Worm (Caenorhabditis elegans): ENCODE data around the gene C03B1.17.

C03B1.17 gene

DNA sequence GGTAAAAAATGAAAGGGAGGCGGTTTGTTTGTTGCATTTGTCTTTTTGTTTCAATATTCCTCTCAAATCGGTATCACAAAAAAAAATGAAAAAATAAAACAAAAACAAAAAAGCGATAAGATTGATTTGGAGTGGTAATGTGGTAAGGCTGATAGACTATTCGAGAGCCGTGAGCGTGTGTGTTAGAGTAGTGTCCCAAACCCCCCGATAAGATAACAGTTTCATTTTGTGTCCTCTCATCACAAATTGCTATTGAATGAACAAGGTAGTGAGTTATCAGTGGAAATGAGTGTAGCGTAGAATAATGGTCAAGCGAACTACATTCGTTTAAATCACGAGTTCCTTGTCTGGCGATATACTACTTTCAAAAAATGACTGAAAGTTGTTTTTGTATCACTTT lies 35.0 kb upstream of the C03B1.17 start (continued):
- TF ChIP-seq efl-1 (GFP tag; optimal IDR thresholded peaks at IDR 0.05) (no peak), pha-4 (tag; optimal IDR thresholded peaks at IDR 0.05) (peak; percentile 2), madf-3 (GFP tag; IDR thresholded peaks at IDR 0.05) (no peak), ccch-3 (GFP tag; optimal IDR thresholded peaks at IDR 0.05) (no peak), repo-1 (tag; optimal IDR thresholded peaks at IDR 0.05) (no peak), egrh-3 (GFP tag; IDR thresholded peaks at IDR 0.05) (no peak), K12H6.12 (tag; optimal IDR thresholded peaks at IDR 0.05) (no peak), Y53G8AR.9 (GFP tag; conservative IDR thresholded peaks at IDR 0.05) (no peak), lin-54 (GFP tag; optimal IDR thresholded peaks at IDR 0.05) (no peak), B0035.1 (tag; optimal IDR thresholded peaks at IDR 0.05) (no peak), F39B2.1 (GFP tag; IDR thresholded peaks at IDR 0.05) (no peak), madf-6 (GFP tag; IDR thresholded peaks at IDR 0.05) (no peak), F52B5.7 (tag; optimal IDR thresholded peaks at IDR 0.05) (no peak)

DNA sequence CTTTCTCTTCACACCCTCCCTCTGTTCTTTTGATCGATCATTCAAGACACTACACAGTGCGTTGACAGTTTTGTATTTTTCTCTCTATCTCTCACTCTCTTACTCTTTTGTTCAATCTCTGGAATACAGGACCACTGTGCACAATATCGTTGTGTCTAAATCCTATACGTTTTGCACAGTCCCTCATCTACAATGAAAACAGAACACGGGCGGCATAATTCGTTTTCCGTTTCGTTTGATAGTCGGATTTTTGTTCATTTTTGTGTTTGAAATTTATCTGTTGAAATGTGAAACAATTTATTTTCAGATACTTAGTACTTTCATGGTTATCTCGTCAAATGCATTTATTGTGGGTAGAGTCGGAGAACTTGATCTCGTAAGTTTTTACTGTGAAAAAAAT lies 31.9 kb upstream of the C03B1.17 start, which contains the start of gene C03B1.7:
Gene C03B1.7, plus strand, starts transcription at position 301 of the 400 bp plus-strand sequence.
- no peak for TF ChIP-seq lin-26 (GFP tag; IDR thresholded peaks at IDR 0.05)
- TF ChIP-seq ceh-27 (GFP tag; optimal IDR thresholded peaks at IDR 0.05) = no peak
- no peak for TF ChIP-seq F39B2.1 (GFP tag; IDR thresholded peaks at IDR 0.05)
- TF ChIP-seq dpl-1 (GFP tag; optimal IDR thresholded peaks at IDR 0.05) = no peak
- no peak for TF ChIP-seq F57C9.4 (tag; optimal IDR thresholded peaks at IDR 0.05)
- no peak for TF ChIP-seq pha-4 (tag; optimal IDR thresholded peaks at IDR 0.05)
- TF ChIP-seq C06A6.2 (GFP tag; conservative IDR thresholded peaks at IDR 0.05) = no peak
- no peak for TF ChIP-seq egrh-3 (GFP tag; IDR thresholded peaks at IDR 0.05)
- TF ChIP-seq T07F8.4 (tag; optimal IDR thresholded peaks at IDR 0.05) = no peak
- no peak for TF ChIP-seq ztf-25 (GFP tag; IDR thresholded peaks at IDR 0.05)
- TF ChIP-seq D2030.7 (GFP tag; IDR thresholded peaks at IDR 0.05) = no peak
- no peak for TF ChIP-seq ztf-28 (GFP tag; IDR thresholded peaks at IDR 0.05)
- no peak for TF ChIP-seq F10E7.11 (tag; optimal IDR thresholded peaks at IDR 0.05)
- TF ChIP-seq nhr-120 (GFP tag; IDR thresholded peaks at IDR 0.05) = no peak
- TF ChIP-seq lin-54 (GFP tag; optimal IDR thresholded peaks at IDR 0.05) = no peak
- TF ChIP-seq lag-1 (GFP tag; IDR thresholded peaks at IDR 0.05) = no peak

DNA sequence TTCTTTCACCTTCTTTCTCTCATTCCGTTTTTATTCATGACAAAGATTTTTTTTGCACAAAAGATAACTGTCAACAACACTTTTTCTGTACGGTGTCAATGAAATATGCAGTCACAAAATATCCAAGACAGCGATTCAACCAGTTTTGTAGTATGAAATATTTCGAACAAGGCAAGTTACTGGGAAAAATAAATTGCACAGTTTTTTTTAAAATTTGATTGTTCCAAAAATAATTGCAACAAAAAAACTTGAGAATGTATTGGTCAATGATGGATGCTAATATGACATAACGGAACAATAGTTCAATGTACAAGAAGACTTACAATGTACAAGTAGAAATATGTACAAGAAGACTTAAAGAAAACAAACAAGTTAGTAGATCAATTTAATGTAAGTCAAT lies 27.7 kb upstream of the C03B1.17 start:
- no peak for TF ChIP-seq Y79H2A.3 (GFP tag; conservative IDR thresholded peaks at IDR 0.05)

DNA sequence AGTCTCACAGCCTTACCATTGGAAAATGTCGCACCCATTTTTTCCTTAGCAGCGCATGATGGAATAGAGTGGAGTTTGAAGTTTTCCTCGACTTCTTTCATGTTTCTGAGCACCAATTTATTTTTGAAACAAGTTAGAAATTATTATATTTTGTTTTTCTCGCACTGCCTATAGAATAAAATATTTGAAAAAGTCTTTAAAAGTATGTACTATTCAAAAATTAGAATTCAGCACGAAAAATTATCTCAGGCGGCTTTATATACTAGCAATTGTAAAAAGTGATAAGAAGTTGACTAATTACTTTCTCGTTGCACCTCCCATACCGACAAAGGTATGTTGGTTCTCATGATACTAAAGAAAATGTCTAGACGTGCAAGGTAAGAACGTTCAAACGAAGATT lies 26.4 kb upstream of the C03B1.17 start, which contains the start of gene C03B1.9:
Gene C03B1.9, minus strand, starts transcription at position 101 of the 400 bp plus-strand sequence.
- TF ChIP-seq dpl-1 (GFP tag; optimal IDR thresholded peaks at IDR 0.05) = no peak
- TF ChIP-seq ztf-25 (GFP tag; IDR thresholded peaks at IDR 0.05) = no peak
- TF ChIP-seq sptf-2 (GFP tag; optimal IDR thresholded peaks at IDR 0.05) = no peak
- TF ChIP-seq Y53F4B.3 (GFP tag; IDR thresholded peaks at IDR 0.05) = no peak
- no peak for TF ChIP-seq F55B11.4 (tag; optimal IDR thresholded peaks at IDR 0.05; ENCODE audit: borderline replicate concordance, insufficient read depth)
- TF ChIP-seq tbx-9 (tag; optimal IDR thresholded peaks at IDR 0.05; ENCODE audit: borderline replicate concordance) = no peak
- no peak for TF ChIP-seq D2030.7 (GFP tag; IDR thresholded peaks at IDR 0.05)

DNA sequence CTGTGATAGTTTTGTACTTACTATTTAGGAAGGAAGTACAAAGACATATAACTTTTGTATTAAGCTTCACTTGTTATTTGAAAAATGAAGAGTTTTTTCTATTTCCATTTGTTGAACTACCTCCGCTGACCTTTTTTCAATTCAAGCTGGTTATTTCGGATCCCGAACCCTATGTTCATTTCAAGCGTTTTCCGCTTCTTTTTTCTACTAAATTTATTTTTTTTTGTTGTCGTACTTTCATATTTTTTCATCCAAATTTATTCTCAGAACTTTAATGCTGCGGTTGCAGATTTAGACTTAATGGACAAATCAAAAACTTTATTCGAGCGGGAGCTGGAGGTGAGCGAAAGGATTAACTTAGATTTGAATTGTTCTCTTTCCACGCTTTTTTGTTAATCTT lies 23.4 kb upstream of the C03B1.17 start, which contains the start of gene C03B1.6:
Gene C03B1.6, plus strand, starts transcription at position 301 of the 400 bp plus-strand sequence.
- no peak for TF ChIP-seq zfh-2 (GFP tag; conservative IDR thresholded peaks at IDR 0.05)
- TF ChIP-seq F23B12.7 (tag; optimal IDR thresholded peaks at IDR 0.05; ENCODE audit: insufficient read depth) = no peak
- no peak for TF ChIP-seq T26A5.8 (tag; optimal IDR thresholded peaks at IDR 0.05)
- TF ChIP-seq nhr-27 (tag; optimal IDR thresholded peaks at IDR 0.05) = no peak
- no peak for TF ChIP-seq aptf-3 (GFP tag; IDR thresholded peaks at IDR 0.05)
- no peak for TF ChIP-seq madf-8 (GFP tag; conservative IDR thresholded peaks at IDR 0.05)
- TF ChIP-seq lag-1 (GFP tag; IDR thresholded peaks at IDR 0.05) = no peak
- TF ChIP-seq F49E8.2 (tag; optimal IDR thresholded peaks at IDR 0.05; ENCODE audit: insufficient read depth) = no peak
- TF ChIP-seq aptf-2 (GFP tag; conservative IDR thresholded peaks at IDR 0.05) = no peak

Measured in whole organism, young adult.